Worm (Caenorhabditis elegans) whole organism, late embryonic: ENCODE measurements around the gene B0507.9.

Source experiments
- F13H6.1 ChIP-seq: sonication (generic microtip); optimal IDR thresholded peaks from 2 replicates; lab custom pipeline; 2016; ENCODE audit warnings: missing genetic modification characterization, missing compliant biosample characterization
- K02D7.2 ChIP-seq: sonication (generic microtip); optimal IDR thresholded peaks from 2 replicates; lab custom pipeline; 2017; ENCODE audit warnings: mild to moderate bottlenecking, missing genetic modification characterization, missing compliant biosample characterization
- K09A11.1 ChIP-seq: sonication (generic microtip); optimal IDR thresholded peaks from 2 replicates; lab custom pipeline; 2017; ENCODE audit warnings: antibody characterized with exemption, mild to moderate bottlenecking, missing genetic modification characterization, missing compliant biosample characterization; ENCODE audit not compliant: insufficient read depth
- T23F11.4 ChIP-seq: fragments of 200-800 bp; sonication (Bioruptor generic); optimal IDR thresholded peaks from 2 replicates; lab custom pipeline; 2018; ENCODE audit warnings: mild to moderate bottlenecking, missing genetic modification characterization, missing compliant biosample characterization
- ahr-1 ChIP-seq: sonication (generic microtip); optimal IDR thresholded peaks from 2 replicates; lab custom pipeline; 2016; ENCODE audit warnings: missing genetic modification characterization, missing compliant biosample characterization
- ceh-45 ChIP-seq: fragments of 200-800 bp; sonication (Bioruptor generic); IDR thresholded peaks from 2 replicates; pipeline ENCODE4 v1.3.6; 2022; ENCODE audit warnings: missing genetic modification reagents, missing genetic modification characterization, missing compliant biosample characterization
- ceh-6 ChIP-seq: fragments of 200-800 bp; sonication (Bioruptor generic); optimal IDR thresholded peaks from 2 replicates; lab custom pipeline; 2018; ENCODE audit warnings: mild to moderate bottlenecking, missing genetic modification characterization, missing compliant biosample characterization
- ceh-9 ChIP-seq: sonication (generic microtip); optimal IDR thresholded peaks from 2 replicates; lab custom pipeline; 2016; ENCODE audit warnings: mild to moderate bottlenecking, missing genetic modification characterization, inconsistent platforms, missing compliant biosample characterization
- che-1 ChIP-seq: sonication (generic microtip); optimal IDR thresholded peaks from 2 replicates; lab custom pipeline; 2016; ENCODE audit warnings: mild to moderate bottlenecking, missing genetic modification characterization, missing compliant biosample characterization
- elt-2 ChIP-seq: sonication (generic microtip); optimal IDR thresholded peaks from 2 replicates; lab custom pipeline; 2016; ENCODE audit warnings: missing genetic modification reagents, missing genetic modification characterization, missing compliant biosample characterization
- elt-4 ChIP-seq: sonication (generic microtip); optimal IDR thresholded peaks from 2 replicates; lab custom pipeline; 2016; ENCODE audit warnings: missing genetic modification characterization, missing compliant biosample characterization
- ets-4 ChIP-seq: sonication (generic microtip); optimal IDR thresholded peaks from 2 replicates; lab custom pipeline; 2016; ENCODE audit warnings: missing genetic modification characterization, missing compliant biosample characterization
- eyg-1 ChIP-seq: sonication (generic microtip); optimal IDR thresholded peaks from 2 replicates; lab custom pipeline; 2016; ENCODE audit warnings: missing genotype, missing genetic modification characterization, missing compliant biosample characterization
- fax-1 ChIP-seq: sonication (generic microtip); optimal IDR thresholded peaks from 2 replicates; lab custom pipeline; 2016; ENCODE audit warnings: missing genotype, missing genetic modification characterization, missing compliant biosample characterization
- fkh-10 ChIP-seq: fragments of 150-350 bp; optimal IDR thresholded peaks from 2 replicates; lab custom pipeline; 2014; ENCODE audit warnings: missing biosample characterization, missing genetic modification reagents, missing genetic modification characterization
- hlh-15 ChIP-seq: sonication (generic microtip); optimal IDR thresholded peaks from 2 replicates; lab custom pipeline; 2016; ENCODE audit warnings: missing genetic modification characterization, missing compliant biosample characterization
- hlh-6 ChIP-seq: sonication (generic microtip); optimal IDR thresholded peaks from 2 replicates; lab custom pipeline; 2016; ENCODE audit warnings: missing genotype, missing genetic modification characterization, missing compliant biosample characterization
- hlh-8 ChIP-seq: sonication (generic microtip); optimal IDR thresholded peaks from 2 replicates; lab custom pipeline; 2016; ENCODE audit warnings: missing genotype, missing genetic modification characterization, missing compliant biosample characterization
- lim-6 ChIP-seq: sonication (generic microtip); optimal IDR thresholded peaks from 2 replicates; lab custom pipeline; 2016; ENCODE audit warnings: missing genetic modification characterization, missing compliant biosample characterization
- nfya-1 ChIP-seq: sonication (generic microtip); optimal IDR thresholded peaks from 2 replicates; lab custom pipeline; 2017; ENCODE audit warnings: missing genetic modification characterization, mild to moderate bottlenecking, missing compliant biosample characterization, antibody characterized with exemption, moderate library complexity
- nhr-11 ChIP-seq: fragments of 150-350 bp; optimal IDR thresholded peaks from 2 replicates; lab custom pipeline; 2014; ENCODE audit warnings: missing biosample characterization, missing genetic modification characterization
- pag-3 ChIP-seq: sonication (generic microtip); optimal IDR thresholded peaks from 2 replicates; lab custom pipeline; 2016; ENCODE audit warnings: missing compliant biosample characterization, missing genetic modification characterization, borderline replicate concordance
- pax-1 ChIP-seq: fragments of 150-350 bp; optimal IDR thresholded peaks from 2 replicates; lab custom pipeline; 2014; ENCODE audit warnings: missing biosample characterization, missing genetic modification characterization
- pha-2 ChIP-seq: sonication (generic microtip); optimal IDR thresholded peaks from 2 replicates; lab custom pipeline; 2017; ENCODE audit warnings: mild to moderate bottlenecking, missing genetic modification characterization, missing compliant biosample characterization
- pros-1 ChIP-seq: fragments of 150-350 bp; optimal IDR thresholded peaks from 2 replicates; lab custom pipeline; 2014; ENCODE audit warnings: missing biosample characterization, missing genetic modification reagents, missing genetic modification characterization
- ref-2 ChIP-seq: sonication (generic microtip); optimal IDR thresholded peaks from 2 replicates; lab custom pipeline; 2016; ENCODE audit warnings: missing genetic modification characterization, missing compliant biosample characterization
- rnt-1 ChIP-seq: sonication (generic microtip); optimal IDR thresholded peaks from 2 replicates; lab custom pipeline; 2016; ENCODE audit warnings: missing genetic modification characterization, missing compliant biosample characterization
- sdc-2 ChIP-seq: sonication (generic microtip); optimal IDR thresholded peaks from 2 replicates; lab custom pipeline; 2016; ENCODE audit warnings: missing genotype, missing genetic modification characterization, missing compliant biosample characterization
- sox-2 ChIP-seq: fragments of 200-800 bp; sonication (Bioruptor generic); IDR thresholded peaks from 2 replicates; pipeline ENCODE4 v1.3.6; 2022; ENCODE audit warnings: missing genetic modification reagents, missing genetic modification characterization, missing compliant biosample characterization
- sox-4 ChIP-seq: sonication (generic microtip); optimal IDR thresholded peaks from 2 replicates; lab custom pipeline; 2017; ENCODE audit warnings: mild to moderate bottlenecking, missing genetic modification characterization, inconsistent platforms, missing compliant biosample characterization
- tbx-7 ChIP-seq: sonication (generic microtip); optimal IDR thresholded peaks from 2 replicates; lab custom pipeline; 2016; ENCODE audit warnings: missing genotype, missing genetic modification characterization, missing compliant biosample characterization
- ttx-3 ChIP-seq: sonication (generic microtip); optimal IDR thresholded peaks from 2 replicates; lab custom pipeline; 2016; ENCODE audit warnings: missing genetic modification reagents, missing genetic modification characterization, missing compliant biosample characterization
- unc-42 ChIP-seq: sonication (generic microtip); optimal IDR thresholded peaks from 2 replicates; lab custom pipeline; 2016; ENCODE audit warnings: missing genotype, missing genetic modification characterization, missing compliant biosample characterization
- unc-55 ChIP-seq: sonication (generic microtip); optimal IDR thresholded peaks from 2 replicates; lab custom pipeline; 2017; ENCODE audit warnings: missing biosample characterization, missing genetic modification reagents, missing genetic modification characterization
- unc-86 ChIP-seq: sonication (generic microtip); optimal IDR thresholded peaks from 2 replicates; lab custom pipeline; 2016; ENCODE audit warnings: missing genetic modification characterization, missing compliant biosample characterization

Gene B0507.9

DNA sequence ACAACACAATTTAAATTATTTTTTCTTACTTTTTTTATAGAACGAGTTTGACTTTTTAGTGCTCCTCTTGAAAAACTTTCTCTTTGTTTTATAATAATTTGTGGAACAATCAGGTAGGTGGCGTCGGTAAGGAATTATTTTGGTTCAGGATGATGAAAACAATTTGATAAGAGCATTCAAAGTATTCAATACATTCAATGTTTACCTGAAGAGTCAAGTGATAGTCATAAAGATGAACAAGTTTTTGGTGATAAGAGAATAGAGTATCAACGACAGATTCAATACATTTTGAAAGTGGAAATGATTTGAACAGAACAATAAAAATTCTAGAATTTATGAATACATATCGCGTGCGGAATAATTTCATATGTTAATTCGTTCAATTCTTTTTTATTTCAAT is 1.7 kb upstream of the B0507.9 start:
- TF ChIP-seq nfya-1 (tag; lab: Kevin White, UChicago), result no peak
- TF ChIP-seq elt-2 (tag; lab: Kevin White, UChicago), result peak; percentile 61
- TF ChIP-seq hlh-8 (tag; lab: Kevin White, UChicago), result no peak

ce11 chrV:8767041-8767440 is 1.2 kb upstream of the B0507.9 start:
- TF ChIP-seq ceh-6 (no peak), T23F11.4 (GFP tag; lab: Kevin White, UChicago) (no peak), ceh-9 (tag; lab: Kevin White, UChicago) (no peak), ttx-3 (no peak), sdc-2 (tag; lab: Kevin White, UChicago) (no peak), unc-86 (tag; lab: Kevin White, UChicago) (no peak), pha-2 (tag; lab: Kevin White, UChicago) (no peak), unc-42 (tag; lab: Kevin White, UChicago) (no peak), rnt-1 (tag; lab: Kevin White, UChicago) (no peak)

- TF ChIP-seq pax-1 (no peak), sox-2 (no peak), F13H6.1 (tag; lab: Kevin White, UChicago) (no peak), sox-4 (tag; lab: Kevin White, UChicago) (no peak), hlh-15 (tag; lab: Kevin White, UChicago) (no peak), elt-4 (tag; lab: Kevin White, UChicago) (no peak), ets-4 (tag; lab: Kevin White, UChicago) (no peak), fax-1 (tag; lab: Kevin White, UChicago) (no peak), ceh-45 (GFP tag; lab: Robert Waterston, UW) (no peak), hlh-8 (tag; lab: Kevin White, UChicago) (no peak), tbx-7 (tag; lab: Kevin White, UChicago) (no peak), eyg-1 (tag; lab: Kevin White, UChicago) (no peak), pag-3 (tag; lab: Kevin White, UChicago) (no peak), pros-1 (tag; lab: Kevin White, UChicago) (no peak)
Measured at ce11 chrV:8762861-8763260, 3.0 kb downstream of the B0507.9 start, which contains the start of gene B0507.8. Gene B0507.8, minus strand, starts transcription at chrV:8762961.

ce11 chrV:8760416-8760815 is 5.4 kb downstream of the B0507.9 start, which contains the start of gene ddn-1:
Gene ddn-1, minus strand, starts transcription at chrV:8760516.
- TF ChIP-seq sdc-2 (tag; lab: Kevin White, UChicago), result no peak
- TF ChIP-seq nhr-11 (tag; lab: Kevin White, UChicago), result no peak
- no peak for TF ChIP-seq che-1
- no peak for TF ChIP-seq hlh-6 (tag; lab: Kevin White, UChicago)
- TF ChIP-seq K02D7.2 (tag; lab: Kevin White, UChicago), result no peak
- no peak for TF ChIP-seq T23F11.4 (GFP tag; lab: Kevin White, UChicago)
- TF ChIP-seq sox-4 (tag; lab: Kevin White, UChicago), result no peak
- no peak for TF ChIP-seq ahr-1

ce11 chrV:8758618-8759017 is 7.2 kb downstream of the B0507.9 start, which contains the start of gene B0507.7:
Gene B0507.7, minus strand, starts transcription at chrV:8758718.
- no peak for TF ChIP-seq F13H6.1 (tag; lab: Kevin White, UChicago)
- no peak for TF ChIP-seq nhr-11 (tag; lab: Kevin White, UChicago)
- TF ChIP-seq elt-4 (tag; lab: Kevin White, UChicago), result no peak
- TF ChIP-seq tbx-7 (tag; lab: Kevin White, UChicago), result no peak
- no peak for TF ChIP-seq ref-2
- TF ChIP-seq fkh-10 (GFP tag; lab: Kevin White, UChicago), result no peak
- no peak for TF ChIP-seq nfya-1 (tag; lab: Kevin White, UChicago)
- no peak for TF ChIP-seq ceh-6
- TF ChIP-seq eyg-1 (tag; lab: Kevin White, UChicago), result no peak
- no peak for TF ChIP-seq ahr-1
- no peak for TF ChIP-seq unc-55 (GFP tag; lab: Kevin White, UChicago)
- TF ChIP-seq K09A11.1, result no peak
- no peak for TF ChIP-seq lim-6 (tag; lab: Kevin White, UChicago)
- TF ChIP-seq, all 69 proteins: peak for 0
